Worm (Caenorhabditis elegans): ENCODE results near the gene F14F7.5.

- TF ChIP-seq sea-1 (GFP tag; conservative IDR thresholded peaks at IDR 0.05) (no peak), ceh-13 (GFP tag; optimal IDR thresholded peaks at IDR 0.05) (no peak), ceh-36 (tag; optimal IDR thresholded peaks at IDR 0.05) (no peak), F13C5.2 (tag; optimal IDR thresholded peaks at IDR 0.05) (no peak), B0310.2 (tag; optimal IDR thresholded peaks at IDR 0.05) (no peak)
These were observed 17.9 kb upstream of the F14F7.5 start for ce11 chrIII:13013912-13014311.

Data from whole organism, early embryonic.